Fruit fly (Drosophila melanogaster) Kc167 (cell line): ENCODE measurements around the gene Kif19A.

Source experiments
- h ChIP-seq: fragments of >200 bp; optimal IDR thresholded peaks from 3 replicates; lab custom pipeline; 2018; ENCODE audit warnings: missing external identifiers
- psq ChIP-seq: fragments of >200 bp; optimal IDR thresholded peaks from 2 replicates; lab custom pipeline; 2017; ENCODE audit warnings: missing external identifiers
- ttk ChIP-seq: sonication (Bioruptor generic); optimal IDR thresholded peaks from 2 replicates; lab custom pipeline; 2017; ENCODE audit warnings: missing external identifiers

DNA sequence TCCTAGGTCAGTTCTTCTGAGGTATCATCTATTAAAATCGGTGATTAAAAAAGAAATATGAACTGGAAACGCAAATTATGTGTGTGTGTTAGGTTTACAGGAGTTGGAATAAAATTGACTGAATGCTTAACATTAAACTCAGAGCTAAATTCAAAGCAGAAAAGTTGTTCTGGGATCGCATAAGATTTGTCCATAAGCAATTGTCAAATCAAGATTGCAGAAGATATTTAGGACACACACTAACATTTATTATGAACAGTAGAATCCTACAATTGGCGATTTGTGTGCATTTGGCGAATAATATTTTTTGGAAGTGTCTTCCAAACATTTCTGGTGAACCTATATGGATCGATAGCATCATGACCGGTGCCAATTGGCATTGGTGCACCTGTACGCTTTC lies 39.1 kb upstream of the Kif19A start, which contains the start of gene CG31533:
- TF ChIP-seq ttk (lab: Kevin White, UChicago), result no peak
- no peak for TF ChIP-seq h (lab: Kevin White, UChicago)
- TF ChIP-seq psq (lab: Kevin White, UChicago), result no peak
